Worm (Caenorhabditis elegans): ENCODE measurements around the gene msd-4.

ce11 chrIII:4861744-4862401 is 6.7 kb downstream of the msd-4 start, which contains the start of the genes C35D10.10 and C35D10.5:
- no peak for TF ChIP-seq cog-1 (tag; optimal IDR thresholded peaks at IDR 0.05)
- no peak for TF ChIP-seq tab-1 (GFP tag; IDR thresholded peaks at IDR 0.05)
- no peak for TF ChIP-seq T22C8.4 (GFP tag; IDR thresholded peaks at IDR 0.05)
- no peak for TF ChIP-seq flt-1 (GFP tag; IDR thresholded peaks at IDR 0.05)
- no peak for TF ChIP-seq ztf-29 (GFP tag; IDR thresholded peaks at IDR 0.05)
- no peak for TF ChIP-seq ref-1 (GFP tag; conservative IDR thresholded peaks at IDR 0.05)
- no peak for TF ChIP-seq med-1 (GFP tag; optimal IDR thresholded peaks at IDR 0.05; ENCODE audit: insufficient read depth)
- TF ChIP-seq ztf-23 (GFP tag; IDR thresholded peaks at IDR 0.05) = no peak
- TF ChIP-seq klf-2 (GFP tag; conservative IDR thresholded peaks at IDR 0.05) = no peak

All from whole organism, midembryonic.